Fruit fly (Drosophila melanogaster): ENCODE measurements around the gene CG8043.

Gene CG8043

dm6 chr3R:8711890-8712449, 35.3 kb downstream of the CG8043 start (continued):
- no peak for TF ChIP-seq peb (GFP tag; IDR thresholded peaks at IDR 0.05)
- no peak for TF ChIP-seq CG17361 (GFP tag; IDR thresholded peaks at IDR 0.05)
- TF ChIP-seq maf-S (GFP tag; optimal IDR thresholded peaks at IDR 0.05), result no peak
- no peak for TF ChIP-seq CG11560 (tag; IDR thresholded peaks at IDR 0.05)
- peak in 1 of 2 experiments; percentile 27 for TF ChIP-seq dpn (GFP tag; optimal IDR thresholded peaks at IDR 0.05)
- peak; percentile 23 for TF ChIP-seq CG3407 (GFP tag; optimal IDR thresholded peaks at IDR 0.05)
- no peak for TF ChIP-seq CG6854 (GFP tag; optimal IDR thresholded peaks at IDR 0.05)
- TF ChIP-seq danr (GFP tag; IDR thresholded peaks at IDR 0.05), result no peak
- TF ChIP-seq Dad (GFP tag; optimal IDR thresholded peaks at IDR 0.05), result no peak
- TF ChIP-seq zfh1 (GFP tag; IDR thresholded peaks at IDR 0.05), result 0 out of 3 replicates have a peak, but pooled peaks have one; percentile 3
- TF ChIP-seq CG13424 (tag; optimal IDR thresholded peaks at IDR 0.05), result peak; percentile 17
- TF ChIP-seq HLH54F (GFP tag; optimal IDR thresholded peaks at IDR 0.05), result no peak
- no peak for TF ChIP-seq CG4617 (GFP tag; optimal IDR thresholded peaks at IDR 0.05; ENCODE audit: borderline replicate concordance)
- TF ChIP-seq trh (GFP tag; optimal IDR thresholded peaks at IDR 0.05), result no peak
- TF ChIP-seq salm (tag; optimal IDR thresholded peaks at IDR 0.05), result no peak
- no peak for TF ChIP-seq CG6765 (GFP tag; optimal IDR thresholded peaks at IDR 0.05)
- TF ChIP-seq CG3726 (GFP tag; IDR thresholded peaks at IDR 0.05), result no peak
- no peak for TF ChIP-seq CG8388 (GFP tag; optimal IDR thresholded peaks at IDR 0.05)
- TF ChIP-seq en (GFP tag; optimal IDR thresholded peaks at IDR 0.05), result no peak
- TF ChIP-seq cad (GFP tag; optimal IDR thresholded peaks at IDR 0.05), result no peak
- TF ChIP-seq CG16779 (GFP tag; IDR thresholded peaks at IDR 0.05), result no peak
- TF ChIP-seq bbx (GFP tag; IDR thresholded peaks at IDR 0.05; ENCODE audit: partially characterized antibody), result 0 out of 2 replicates have a peak, but pooled peaks have one; percentile 33
- no peak for TF ChIP-seq Opbp (GFP tag; IDR thresholded peaks at IDR 0.05; ENCODE audit: partially characterized antibody)
- no peak for TF ChIP-seq Ets97D (GFP tag; optimal IDR thresholded peaks at IDR 0.05)
- TF ChIP-seq NC2α (GFP tag; optimal IDR thresholded peaks at IDR 0.05), result no peak
- TF ChIP-seq CG8281 (tag; optimal IDR thresholded peaks at IDR 0.05), result no peak
- no peak for TF ChIP-seq CG10274 (GFP tag; optimal IDR thresholded peaks at IDR 0.05)
- no peak for TF ChIP-seq zfh2 (GFP tag; optimal IDR thresholded peaks at IDR 0.05)
- TF ChIP-seq br (optimal IDR thresholded peaks at IDR 0.05), result no peak
- TF ChIP-seq NC2β (GFP tag; optimal IDR thresholded peaks at IDR 0.05), result no peak
- TF ChIP-seq Sox102F (GFP tag; optimal IDR thresholded peaks at IDR 0.05), result peak; percentile 61
- TF ChIP-seq Mrtf (GFP tag; IDR thresholded peaks at IDR 0.05), result no peak
- TF ChIP-seq CG1603 (tag; optimal IDR thresholded peaks at IDR 0.05), result no peak
- TF ChIP-seq prd (optimal IDR thresholded peaks at IDR 0.05), result no peak
- no peak for TF ChIP-seq prd (GFP tag; IDR thresholded peaks at IDR 0.05)
- TF ChIP-seq da (GFP tag; optimal IDR thresholded peaks at IDR 0.05), result no peak
- TF ChIP-seq Oli (tag; optimal IDR thresholded peaks at IDR 0.05), result peak; percentile 45
- TF ChIP-seq CG2712 (tag; optimal IDR thresholded peaks at IDR 0.05), result peak; percentile 8
- TF ChIP-seq CG12659 (GFP tag; optimal IDR thresholded peaks at IDR 0.05), result no peak
- no peak for TF ChIP-seq sqz (GFP tag; optimal IDR thresholded peaks at IDR 0.05)
- TF ChIP-seq CG3995 (GFP tag; optimal IDR thresholded peaks at IDR 0.05), result no peak
- TF ChIP-seq run (tag; optimal IDR thresholded peaks at IDR 0.05), result no peak
- TF ChIP-seq CG14050 (GFP tag; IDR thresholded peaks at IDR 0.05), result no peak
- TF ChIP-seq Rfx (GFP tag; IDR thresholded peaks at IDR 0.05), result no peak
- TF ChIP-seq HmgZ (tag; optimal IDR thresholded peaks at IDR 0.05), result no peak
- TF ChIP-seq CG6254 (GFP tag; optimal IDR thresholded peaks at IDR 0.05), result no peak
- TF ChIP-seq rib (GFP tag; IDR thresholded peaks at IDR 0.05), result no peak
- no peak for TF ChIP-seq pzg (GFP tag; optimal IDR thresholded peaks at IDR 0.05)
- no peak for TF ChIP-seq Nf-YB (GFP tag; optimal IDR thresholded peaks at IDR 0.05)
- TF ChIP-seq Tbp (GFP tag; optimal IDR thresholded peaks at IDR 0.05), result no peak
- TF ChIP-seq eve (GFP tag; optimal IDR thresholded peaks at IDR 0.05), result no peak
- no peak for TF ChIP-seq CG10565 (GFP tag; optimal IDR thresholded peaks at IDR 0.05)
